Worm (Caenorhabditis elegans): ENCODE results near the gene pals-26.

pals-26 gene

ce11 chrIII:4374854-4375253 lies at the start of gene pals-26:
Gene pals-26 (plus strand): TSS chrIII:4375154.
- no peak for TF ChIP-seq unc-62 (GFP tag; optimal IDR thresholded peaks at IDR 0.05)

- TF ChIP-seq unc-62 (GFP tag; optimal IDR thresholded peaks at IDR 0.05) = no peak
Measured at ce11 chrIII:4328208-4328987, 46.6 kb upstream of the pals-26 start.

- no peak for TF ChIP-seq unc-62 (GFP tag; optimal IDR thresholded peaks at IDR 0.05)
Measured at ce11 chrIII:4330984-4331383, 44.0 kb upstream of the pals-26 start, which contains the start of gene gly-6. Gene gly-6 (minus strand): TSS chrIII:4331228.

- TF ChIP-seq unc-62 (GFP tag; optimal IDR thresholded peaks at IDR 0.05) = no peak
Measured at ce11 chrIII:4332543-4333042, 42.4 kb upstream of the pals-26 start, which contains the start of gene cdk-12. Gene cdk-12 (plus strand): TSS chrIII:4332992.

ce11 chrIII:4335614-4336013 lies 39.3 kb upstream of the pals-26 start:
- TF ChIP-seq unc-62 (GFP tag; optimal IDR thresholded peaks at IDR 0.05) = no peak

ce11 chrIII:4343070-4343469 lies 31.9 kb upstream of the pals-26 start, which contains the start of the genes B0285.3 and lcmt-1:
Gene B0285.3 (minus strand): TSS chrIII:4343336.
Gene lcmt-1 (plus strand): TSS chrIII:4343446.
- TF ChIP-seq unc-62 (GFP tag; optimal IDR thresholded peaks at IDR 0.05) = no peak

ce11 chrIII:4345034-4345433 lies 29.9 kb upstream of the pals-26 start, which contains the start of gene hse-5:
Gene hse-5 (plus strand): TSS chrIII:4345334.
- TF ChIP-seq unc-62 (GFP tag; optimal IDR thresholded peaks at IDR 0.05) = no peak

- TF ChIP-seq unc-62 (GFP tag; optimal IDR thresholded peaks at IDR 0.05) = no peak
Measured at ce11 chrIII:4349799-4350198, 25.2 kb upstream of the pals-26 start, which contains the start of gene B0285.6. Gene B0285.6 (plus strand): TSS chrIII:4350099.

- no peak for TF ChIP-seq unc-62 (GFP tag; optimal IDR thresholded peaks at IDR 0.05)
Measured at ce11 chrIII:4356384-4356783, 18.6 kb upstream of the pals-26 start, which contains the start of gene mnp-1. Gene mnp-1 (plus strand): TSS chrIII:4356594.

ce11 chrIII:4357438-4357837 lies 17.5 kb upstream of the pals-26 start:
- no peak for TF ChIP-seq unc-62 (GFP tag; optimal IDR thresholded peaks at IDR 0.05)

ce11 chrIII:4358345-4358744 lies 16.6 kb upstream of the pals-26 start:
- no peak for TF ChIP-seq unc-62 (GFP tag; optimal IDR thresholded peaks at IDR 0.05)

- no peak for TF ChIP-seq unc-62 (GFP tag; optimal IDR thresholded peaks at IDR 0.05)
Measured at ce11 chrIII:4359208-4359607, 15.7 kb upstream of the pals-26 start.

- TF ChIP-seq unc-62 (GFP tag; optimal IDR thresholded peaks at IDR 0.05) = no peak
Measured at ce11 chrIII:4359900-4360299, 15.1 kb upstream of the pals-26 start.

- TF ChIP-seq unc-62 (GFP tag; optimal IDR thresholded peaks at IDR 0.05) = no peak
Measured at ce11 chrIII:4362332-4362731, 12.6 kb upstream of the pals-26 start.

ce11 chrIII:4364974-4365373 lies 10.0 kb upstream of the pals-26 start, which contains the start of gene ckb-1:
Gene ckb-1 (plus strand): TSS chrIII:4365274.
- TF ChIP-seq unc-62 (GFP tag; optimal IDR thresholded peaks at IDR 0.05) = no peak

ce11 chrIII:4367649-4368048 lies 7.3 kb upstream of the pals-26 start, which contains the start of gene ckb-2:
Gene ckb-2 (plus strand): TSS chrIII:4367949.
- TF ChIP-seq unc-62 (GFP tag; optimal IDR thresholded peaks at IDR 0.05) = no peak

ce11 chrIII:4370585-4370984 lies 4.4 kb upstream of the pals-26 start, which contains the start of gene ckb-3:
Gene ckb-3 (plus strand): TSS chrIII:4370885.
- TF ChIP-seq unc-62 (GFP tag; optimal IDR thresholded peaks at IDR 0.05) = no peak
